Fruit fly (Drosophila melanogaster): ENCODE data around the gene CG3430.

CG3430 gene

dm6 chr2L:6948540-6948942 lies 8.3 kb upstream of the CG3430 start, which contains the start of gene ihog (continued):
- TF ChIP-seq z (GFP tag; IDR thresholded peaks at IDR 0.05): no peak
- peak; percentile 34 for TF ChIP-seq Fer1 (GFP tag; optimal IDR thresholded peaks at IDR 0.05)
- TF ChIP-seq CG17328 (GFP tag; IDR thresholded peaks at IDR 0.05): no peak
- no peak for TF ChIP-seq her (GFP tag; optimal IDR thresholded peaks at IDR 0.05)
- TF ChIP-seq tgo (GFP tag; IDR thresholded peaks at IDR 0.05): no peak
- no peak for TF ChIP-seq seq (GFP tag; IDR thresholded peaks at IDR 0.05)
- no peak for TF ChIP-seq CG8290 (GFP tag; optimal IDR thresholded peaks at IDR 0.05)
- no peak for TF ChIP-seq CG8290 (tag; optimal IDR thresholded peaks at IDR 0.05)
- TF ChIP-seq CG7928 (GFP tag; optimal IDR thresholded peaks at IDR 0.05): no peak
- TF ChIP-seq Lhr (GFP tag; optimal IDR thresholded peaks at IDR 0.05): no peak
- TF ChIP-seq da (GFP tag; optimal IDR thresholded peaks at IDR 0.05): no peak
- peak; percentile 24; the same call in 1 of the 3 replicates for TF ChIP-seq CG16813 (GFP tag; IDR thresholded peaks at IDR 0.05; ENCODE audit: partially characterized antibody)
- TF ChIP-seq CG7745 (tag; optimal IDR thresholded peaks at IDR 0.05): no peak
- TF ChIP-seq cas (GFP tag; IDR thresholded peaks at IDR 0.05): no peak
- TF ChIP-seq CG33557 (GFP tag; optimal IDR thresholded peaks at IDR 0.05): no peak
- no peak for TF ChIP-seq HLH3B (GFP tag; IDR thresholded peaks at IDR 0.05)
- no peak for TF ChIP-seq lmd (GFP tag; IDR thresholded peaks at IDR 0.05)
- TF ChIP-seq dm (GFP tag; optimal IDR thresholded peaks at IDR 0.05): no peak
- TF ChIP-seq pzg (GFP tag; optimal IDR thresholded peaks at IDR 0.05): peak; percentile 49
- TF ChIP-seq Antp (GFP tag; optimal IDR thresholded peaks at IDR 0.05): no peak
- no peak for TF ChIP-seq odd (GFP tag; optimal IDR thresholded peaks at IDR 0.05)
- no peak for TF ChIP-seq Mrtf (GFP tag; IDR thresholded peaks at IDR 0.05)
- no peak for TF ChIP-seq CG8388 (GFP tag; optimal IDR thresholded peaks at IDR 0.05)
- TF ChIP-seq mirr (GFP tag; optimal IDR thresholded peaks at IDR 0.05): no peak
- TF ChIP-seq sd (tag; optimal IDR thresholded peaks at IDR 0.05): no peak
- peak; percentile 31 for TF ChIP-seq CG12659 (GFP tag; optimal IDR thresholded peaks at IDR 0.05)
- no peak for TF ChIP-seq CG12299 (tag; optimal IDR thresholded peaks at IDR 0.05)
- TF ChIP-seq CG11504 (tag; optimal IDR thresholded peaks at IDR 0.05): no peak
- TF ChIP-seq CG15011 (GFP tag; optimal IDR thresholded peaks at IDR 0.05): no peak
- no peak for TF ChIP-seq Hr3 (GFP tag; optimal IDR thresholded peaks at IDR 0.05)
- no peak for TF ChIP-seq CG10543 (GFP tag; optimal IDR thresholded peaks at IDR 0.05)
- TF ChIP-seq CG34224 (GFP tag; IDR thresholded peaks at IDR 0.05; ENCODE audit: partially characterized antibody): peak; percentile 52; the same call in 2 of the 3 replicates
- TF ChIP-seq CG16863 (GFP tag; optimal IDR thresholded peaks at IDR 0.05): no peak
- TF ChIP-seq Doc2 (GFP tag; IDR thresholded peaks at IDR 0.05): no peak
- TF ChIP-seq Gug (GFP tag; IDR thresholded peaks at IDR 0.05): no peak
- TF ChIP-seq Bdp1 (GFP tag; optimal IDR thresholded peaks at IDR 0.05): no peak
- TF ChIP-seq sc (optimal IDR thresholded peaks at IDR 0.05): no peak
- TF ChIP-seq sc (GFP tag; optimal IDR thresholded peaks at IDR 0.05): no peak
- no peak for TF ChIP-seq Nf-YA (GFP tag; IDR thresholded peaks at IDR 0.05)
- no peak for TF ChIP-seq tll (GFP tag; optimal IDR thresholded peaks at IDR 0.05)
- peak; percentile 72 for TF ChIP-seq Sry-β (GFP tag; optimal IDR thresholded peaks at IDR 0.05)
- no peak for TF ChIP-seq CG9609 (GFP tag; optimal IDR thresholded peaks at IDR 0.05)
- TF ChIP-seq Sox102F (GFP tag; optimal IDR thresholded peaks at IDR 0.05): no peak
- no peak for TF ChIP-seq HLH54F (GFP tag; optimal IDR thresholded peaks at IDR 0.05)
- TF ChIP-seq CG15696 (tag; optimal IDR thresholded peaks at IDR 0.05): no peak
- TF ChIP-seq CG17612 (GFP tag; IDR thresholded peaks at IDR 0.05): no peak
- TF ChIP-seq psq (GFP tag; optimal IDR thresholded peaks at IDR 0.05): no peak
- TF ChIP-seq Hr51 (GFP tag; optimal IDR thresholded peaks at IDR 0.05): no peak
- TF ChIP-seq tio (GFP tag; optimal IDR thresholded peaks at IDR 0.05): no peak
- TF ChIP-seq CG1233 (GFP tag; optimal IDR thresholded peaks at IDR 0.05): no peak
- TF ChIP-seq CG10431 (GFP tag; optimal IDR thresholded peaks at IDR 0.05): no peak
- TF ChIP-seq CG10366 (GFP tag; IDR thresholded peaks at IDR 0.05): 0 out of 2 replicates have a peak, but pooled peaks have one; percentile 17

All from whole organism, embryonic.